Fruit fly (Drosophila melanogaster) whole organism, prepupa: ENCODE data around the gene Acbp2.

Source experiments
- Blimp-1 ChIP-seq: fragments of 200-800 bp; sonication (Bioruptor generic); optimal IDR thresholded peaks from 3 replicates; lab custom pipeline; 2017; ENCODE audit warnings: missing biosample characterization, missing genetic modification characterization, mild to moderate bottlenecking, moderate library complexity, missing genetic modification reagents
- CG10631 ChIP-seq: fragments of 200-800 bp; sonication (Bioruptor generic); optimal IDR thresholded peaks from 2 replicates; lab custom pipeline; 2016; ENCODE audit warnings: missing biosample characterization, missing genetic modification characterization
- CG10669 ChIP-seq: fragments of 200-800 bp; sonication (Bioruptor generic); optimal IDR thresholded peaks from 3 replicates; lab custom pipeline; 2018; ENCODE audit warnings: missing biosample characterization, mild to moderate bottlenecking, missing genetic modification characterization, moderate library complexity
- CG11294 ChIP-seq: fragments of 200-800 bp; sonication (Bioruptor generic); IDR thresholded peaks from 2 replicates; pipeline ENCODE4 v1.3.6; 2022; ENCODE audit warnings: missing biosample characterization, missing genetic modification characterization
- CG11902 ChIP-seq: fragments of 200-800 bp; sonication (Bioruptor generic); optimal IDR thresholded peaks from 3 replicates; lab custom pipeline; 2016; ENCODE audit warnings: missing biosample characterization, missing genetic modification characterization
- CG15336 ChIP-seq: fragments of 200-800 bp; sonication (Bioruptor generic); IDR thresholded peaks from 2 replicates; pipeline ENCODE4 v1.3.6; 2022; ENCODE audit warnings: missing biosample characterization, missing genetic modification characterization
- CG1621 ChIP-seq: fragments of 200-800 bp; sonication (Bioruptor generic); optimal IDR thresholded peaks from 3 replicates; lab custom pipeline; 2018; ENCODE audit warnings: missing biosample characterization, mild to moderate bottlenecking, missing genetic modification characterization
- CG16779 ChIP-seq: fragments of 200-800 bp; sonication (Bioruptor generic); optimal IDR thresholded peaks from 3 replicates; lab custom pipeline; 2017; ENCODE audit warnings: missing biosample characterization, mild to moderate bottlenecking, missing genetic modification characterization
- CG3032 ChIP-seq: fragments of 200-800 bp; optimal IDR thresholded peaks from 2 replicates; lab custom pipeline; 2019; ENCODE audit warnings: missing biosample characterization, mild to moderate bottlenecking, missing genetic modification characterization, moderate library complexity
- CG31627 ChIP-seq: fragments of 200-800 bp; sonication (Bioruptor generic); optimal IDR thresholded peaks from 3 replicates; lab custom pipeline; 2016; ENCODE audit warnings: missing biosample characterization, missing genetic modification characterization
- CG34406 ChIP-seq: fragments of 200-800 bp; sonication (Bioruptor generic); optimal IDR thresholded peaks from 3 replicates; lab custom pipeline; 2016; ENCODE audit warnings: missing biosample characterization, missing genetic modification characterization
- CG3919 ChIP-seq: fragments of 200-800 bp; sonication (Bioruptor generic); optimal IDR thresholded peaks from 3 replicates; lab custom pipeline; 2016; ENCODE audit warnings: missing biosample characterization, missing genetic modification characterization
- CG4318 ChIP-seq: fragments of 200-800 bp; sonication (Bioruptor generic); optimal IDR thresholded peaks from 3 replicates; lab custom pipeline; 2017; ENCODE audit warnings: missing biosample characterization, mild to moderate bottlenecking, missing genetic modification characterization
- CG6276 ChIP-seq: fragments of 200-800 bp; sonication (Bioruptor generic); optimal IDR thresholded peaks from 2 replicates; lab custom pipeline; 2017; ENCODE audit warnings: missing biosample characterization, mild to moderate bottlenecking, missing genetic modification characterization
- CG6792 ChIP-seq: fragments of 200-800 bp; sonication (Bioruptor generic); optimal IDR thresholded peaks from 3 replicates; lab custom pipeline; 2016; ENCODE audit warnings: missing biosample characterization, missing genetic modification characterization
- CG6808 ChIP-seq: fragments of 200-800 bp; sonication (Bioruptor generic); optimal IDR thresholded peaks from 3 replicates; lab custom pipeline; 2017; ENCODE audit warnings: missing biosample characterization, missing genetic modification characterization, mild to moderate bottlenecking, moderate library complexity, missing genetic modification reagents
- CG7368 ChIP-seq: fragments of 200-800 bp; sonication (Bioruptor generic); optimal IDR thresholded peaks from 3 replicates; lab custom pipeline; 2016; ENCODE audit warnings: missing biosample characterization, missing genetic modification characterization
- CG8119 ChIP-seq: fragments of 200-800 bp; sonication (Bioruptor generic); IDR thresholded peaks from 3 replicates; pipeline ENCODE4 v1.3.6; 2022; ENCODE audit warnings: missing biosample characterization, missing genetic modification characterization
- CG9139 ChIP-seq: fragments of 200-800 bp; sonication (Bioruptor generic); optimal IDR thresholded peaks from 3 replicates; lab custom pipeline; 2017; ENCODE audit warnings: missing biosample characterization, mild to moderate bottlenecking, missing genetic modification characterization
- Eip75B ChIP-seq: fragments of 200-800 bp; sonication (Bioruptor generic); optimal IDR thresholded peaks from 3 replicates; lab custom pipeline; 2016; ENCODE audit warnings: missing biosample characterization, missing genetic modification characterization
- Eip78C ChIP-seq: fragments of 200-800 bp; sonication (Bioruptor generic); peaks from one replicate; lab custom pipeline; 2016; ENCODE audit warnings: missing biosample characterization, missing genetic modification characterization
- Eip93F ChIP-seq: fragments of 200-800 bp; sonication (Bioruptor generic); optimal IDR thresholded peaks from 2 replicates; lab custom pipeline; 2016; ENCODE audit warnings: missing biosample characterization, mild to moderate bottlenecking, missing genetic modification characterization
- Ets21C ChIP-seq: fragments of 200-800 bp; sonication (Bioruptor generic); optimal IDR thresholded peaks from 3 replicates; lab custom pipeline; 2016; ENCODE audit warnings: missing biosample characterization, missing genetic modification characterization
- Ets96B ChIP-seq: fragments of 200-800 bp; optimal IDR thresholded peaks from 2 replicates; lab custom pipeline; 2019; ENCODE audit warnings: missing biosample characterization, mild to moderate bottlenecking, missing genetic modification characterization, moderate library complexity
- Hr38 ChIP-seq: sonication (Bioruptor generic); optimal IDR thresholded peaks from 2 replicates; lab custom pipeline; 2016; ENCODE audit warnings: missing biosample characterization, missing genetic modification characterization
- Hr39 ChIP-seq: fragments of 200-800 bp; sonication (Bioruptor generic); optimal IDR thresholded peaks from 2 replicates; lab custom pipeline; 2016; ENCODE audit warnings: missing biosample characterization, missing genetic modification characterization
- Hr4 ChIP-seq: fragments of 200-800 bp; sonication (Bioruptor generic); optimal IDR thresholded peaks from 3 replicates; lab custom pipeline; 2016; ENCODE audit warnings: missing biosample characterization, missing genetic modification characterization
- Met ChIP-seq: fragments of 200-800 bp; sonication (Bioruptor generic); optimal IDR thresholded peaks from 3 replicates; lab custom pipeline; 2016; ENCODE audit warnings: missing biosample characterization, missing genetic modification characterization
- OdsH ChIP-seq: fragments of 200-800 bp; sonication (Bioruptor generic); optimal IDR thresholded peaks from 3 replicates; lab custom pipeline; 2016; ENCODE audit warnings: missing biosample characterization, missing genetic modification characterization
- Sox102F ChIP-seq: fragments of 200-800 bp; sonication (Bioruptor generic); optimal IDR thresholded peaks from 2 replicates; lab custom pipeline; 2016; ENCODE audit warnings: missing biosample characterization, mild to moderate bottlenecking, missing genetic modification characterization
- Sox14 ChIP-seq: fragments of 200-800 bp; sonication (Bioruptor generic); optimal IDR thresholded peaks from 3 replicates; lab custom pipeline; 2016; ENCODE audit warnings: missing biosample characterization, missing genetic modification characterization
- Sox15 ChIP-seq: fragments of 200-800 bp; sonication (Bioruptor generic); optimal IDR thresholded peaks from 3 replicates; lab custom pipeline; 2016; ENCODE audit warnings: missing biosample characterization, missing genetic modification characterization
- achi ChIP-seq: fragments of 200-800 bp; sonication (Bioruptor generic); optimal IDR thresholded peaks from 3 replicates; lab custom pipeline; 2016; ENCODE audit warnings: missing biosample characterization, missing genetic modification characterization
- cyc ChIP-seq: fragments of 200-800 bp; sonication (Bioruptor generic); optimal IDR thresholded peaks from 3 replicates; lab custom pipeline; 2016; ENCODE audit warnings: missing biosample characterization, missing genetic modification characterization
- dac ChIP-seq: fragments of 200-800 bp; sonication (Bioruptor generic); optimal IDR thresholded peaks from 2 replicates; lab custom pipeline; 2017; ENCODE audit warnings: missing biosample characterization, mild to moderate bottlenecking, missing genetic modification characterization
- dsx ChIP-seq: fragments of 200-800 bp; optimal IDR thresholded peaks from 3 replicates; lab custom pipeline; 2019; ENCODE audit warnings: missing biosample characterization, mild to moderate bottlenecking, missing genetic modification characterization, moderate library complexity; ENCODE audit not compliant: poor library complexity, severe bottlenecking
- eg ChIP-seq: fragments of 200-800 bp; sonication (Bioruptor generic); IDR thresholded peaks from 3 replicates; pipeline ENCODE4 v1.3.6; 2022; ENCODE audit warnings: missing biosample characterization, missing genetic modification characterization
- fkh ChIP-seq: fragments of 200-800 bp; sonication (Bioruptor generic); optimal IDR thresholded peaks from 3 replicates; lab custom pipeline; 2017; ENCODE audit warnings: missing biosample characterization, mild to moderate bottlenecking, missing genetic modification characterization, moderate library complexity
- lz ChIP-seq: fragments of 200-800 bp; sonication (Bioruptor generic); optimal IDR thresholded peaks from 3 replicates; lab custom pipeline; 2016; ENCODE audit warnings: missing biosample characterization, missing genetic modification characterization
- net ChIP-seq: fragments of 200-800 bp; sonication (Bioruptor generic); optimal IDR thresholded peaks from 3 replicates; lab custom pipeline; 2016; ENCODE audit warnings: missing biosample characterization, missing genetic modification characterization
- spab ChIP-seq: fragments of 200-800 bp; sonication (Bioruptor generic); optimal IDR thresholded peaks from 2 replicates; lab custom pipeline; 2017; ENCODE audit warnings: missing biosample characterization, mild to moderate bottlenecking, missing genetic modification characterization, missing genetic modification reagents
- ss ChIP-seq, 2 experiments: fragments of 200-800 bp; sonication (Bioruptor generic); optimal IDR thresholded peaks; 2 replicates in 1 of 2; 3 replicates in 1 of 2; lab custom pipeline; 2017 to 2018; ENCODE audit warnings: mild to moderate bottlenecking in 2 of 2, missing biosample characterization in 2 of 2, missing genetic modification characterization in 2 of 2, moderate library complexity in 1 of 2
- svp ChIP-seq: fragments of 200-800 bp; sonication (Bioruptor generic); peaks from one replicate; lab custom pipeline; 2016; ENCODE audit warnings: missing biosample characterization, missing genetic modification characterization
- vri ChIP-seq: fragments of 200-800 bp; sonication (Bioruptor generic); optimal IDR thresholded peaks from 3 replicates; lab custom pipeline; 2016; ENCODE audit warnings: missing biosample characterization, mild to moderate bottlenecking, missing genetic modification characterization

Acbp2 gene

dm6 chr3L:7133699-7134655 is 2.3 kb downstream of the Acbp2 start, which contains the start of gene melt (continued):
- TF ChIP-seq Ets96B (tag; lab: Kevin White, UChicago) (peak; percentile 80), eg (GFP tag; lab: Robert Waterston, UW) (peak; percentile 72), Hr39 (GFP tag; lab: Kevin White, UChicago) (peak; percentile 92), CG11294 (GFP tag; lab: Robert Waterston, UW) (peak; percentile 47; the same call in 1 of the 2 replicates), vri (peak; percentile 75), CG4318 (GFP tag; lab: Kevin White, UChicago) (peak; percentile 88), achi (GFP tag; lab: Kevin White, UChicago) (peak; percentile 91), Hr38 (GFP tag; lab: Kevin White, UChicago) (no peak), dsx (GFP tag; lab: Kevin White, UChicago) (peak; percentile 68), Sox15 (peak; percentile 89), Eip93F (GFP tag; lab: Kevin White, UChicago) (peak; percentile 37), CG15336 (peak; percentile 88), Sox102F (GFP tag; lab: Kevin White, UChicago) (peak; percentile 91), dac (GFP tag; lab: Kevin White, UChicago) (peak; percentile 79), CG6276 (peak; percentile 90), CG10631 (GFP tag; lab: Kevin White, UChicago) (peak; percentile 87), CG16779 (tag; lab: Kevin White, UChicago) (peak; percentile 84), lz (GFP tag; lab: Kevin White, UChicago) (peak; percentile 93), CG8119 (GFP tag; lab: Robert Waterston, UW) (peak; percentile 85), fkh (GFP tag; lab: Kevin White, UChicago) (peak; percentile 66), ss (GFP tag; optimal IDR thresholded peaks at IDR 0.05; lab: Kevin White, UChicago) (peak; percentile 59 to 84)

dm6 chr3L:7134818-7135217 is 3.2 kb downstream of the Acbp2 start:
- TF ChIP-seq ss (GFP tag; optimal IDR thresholded peaks at IDR 0.05; lab: Kevin White, UChicago) (peak; percentile 36 to 77), CG15336 (peak; percentile 23; the same call in 1 of the 2 replicates), Eip93F (GFP tag; lab: Kevin White, UChicago) (no peak), cyc (no peak), CG31627 (no peak), Eip78C (peak; percentile 37), svp (no peak), Hr38 (GFP tag; lab: Kevin White, UChicago) (no peak), CG6808 (peak; percentile 73), net (no peak), lz (GFP tag; lab: Kevin White, UChicago) (no peak), CG6792 (GFP tag; lab: Kevin White, UChicago) (no peak), CG11902 (GFP tag; lab: Kevin White, UChicago) (no peak), CG16779 (tag; lab: Kevin White, UChicago) (no peak), dsx (GFP tag; lab: Kevin White, UChicago) (no peak), CG34406 (GFP tag; lab: Kevin White, UChicago) (peak; percentile 9), CG9139 (peak; percentile 53), Sox15 (no peak), eg (GFP tag; lab: Robert Waterston, UW) (peak; percentile 82), CG1621 (tag; lab: Kevin White, UChicago) (peak; percentile 50), CG3032 (tag; lab: Kevin White, UChicago) (no peak), Eip75B (GFP tag; lab: Kevin White, UChicago) (no peak), CG10669 (GFP tag; lab: Kevin White, UChicago) (peak; percentile 40), Sox14 (no peak), Blimp-1 (GFP tag; lab: Kevin White, UChicago) (no peak), CG3919 (GFP tag; lab: Kevin White, UChicago) (no peak), Met (GFP tag; lab: Kevin White, UChicago) (no peak), OdsH (GFP tag; lab: Kevin White, UChicago) (no peak), Hr39 (GFP tag; lab: Kevin White, UChicago) (no peak), spab (peak; percentile 58), CG4318 (GFP tag; lab: Kevin White, UChicago) (no peak), fkh (GFP tag; lab: Kevin White, UChicago) (no peak), CG8119 (GFP tag; lab: Robert Waterston, UW) (peak; percentile 36; the same call in 1 of the 3 replicates), achi (GFP tag; lab: Kevin White, UChicago) (no peak), Ets21C (no peak), CG10631 (GFP tag; lab: Kevin White, UChicago) (no peak), Hr4 (GFP tag; lab: Kevin White, UChicago) (no peak), CG7368 (GFP tag; lab: Kevin White, UChicago) (peak; percentile 10), CG11294 (GFP tag; lab: Robert Waterston, UW) (no peak), dac (GFP tag; lab: Kevin White, UChicago) (no peak), vri (no peak)
